Fruit fly (Drosophila melanogaster) whole organism, prepupa: ENCODE measurements around the gene mRpL39.

Source experiments
- CG10631 ChIP-seq: fragments of 200-800 bp; sonication (Bioruptor generic); optimal IDR thresholded peaks from 2 replicates; lab custom pipeline; 2016; ENCODE audit warnings: missing biosample characterization, missing genetic modification characterization
- CG11762 ChIP-seq: fragments of 200-800 bp; sonication (Bioruptor generic); optimal IDR thresholded peaks from 3 replicates; lab custom pipeline; 2016; ENCODE audit warnings: missing biosample characterization, missing genetic modification characterization; ENCODE audit not compliant: insufficient read depth
- CG15336 ChIP-seq: fragments of 200-800 bp; sonication (Bioruptor generic); IDR thresholded peaks from 2 replicates; pipeline ENCODE4 v1.3.6; 2022; ENCODE audit warnings: missing biosample characterization, missing genetic modification characterization
- Eip75B ChIP-seq: fragments of 200-800 bp; sonication (Bioruptor generic); optimal IDR thresholded peaks from 3 replicates; lab custom pipeline; 2016; ENCODE audit warnings: missing biosample characterization, missing genetic modification characterization
- Sox14 ChIP-seq: fragments of 200-800 bp; sonication (Bioruptor generic); optimal IDR thresholded peaks from 3 replicates; lab custom pipeline; 2016; ENCODE audit warnings: missing biosample characterization, missing genetic modification characterization
- vri ChIP-seq: fragments of 200-800 bp; sonication (Bioruptor generic); optimal IDR thresholded peaks from 3 replicates; lab custom pipeline; 2016; ENCODE audit warnings: missing biosample characterization, mild to moderate bottlenecking, missing genetic modification characterization

DNA sequence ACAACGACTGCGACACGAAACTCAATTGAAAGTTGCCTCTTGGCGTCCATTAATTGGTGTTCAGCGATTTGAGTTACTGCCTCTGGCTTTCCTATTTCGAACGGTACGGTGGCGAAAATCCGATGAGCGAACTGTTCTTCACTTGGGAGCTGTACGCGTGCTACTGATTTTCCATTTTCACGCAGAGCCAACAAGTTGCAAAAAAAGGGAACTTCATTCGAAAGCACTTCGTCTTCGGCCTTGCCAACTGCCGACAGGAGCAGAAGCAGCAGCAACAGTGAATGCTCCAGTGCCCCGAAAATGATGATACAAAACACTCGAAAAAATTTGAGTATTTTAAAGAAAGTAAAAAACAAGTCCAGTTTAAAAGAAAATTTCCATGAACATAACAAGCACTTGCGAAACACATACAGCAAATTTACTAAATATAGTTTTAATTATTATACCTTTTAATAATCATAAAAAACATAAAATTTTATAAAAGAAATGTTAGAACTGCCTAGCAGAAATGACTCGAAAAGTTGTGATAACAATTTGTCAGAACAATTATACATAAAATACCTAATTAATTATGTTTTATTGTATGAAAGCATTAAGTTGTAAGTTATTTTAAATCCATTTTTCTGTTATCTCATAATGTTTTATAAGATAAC, 34.7 kb upstream of the mRpL39 start:
- TF ChIP-seq CG15336 (no peak), Eip75B (GFP tag; lab: Kevin White, UChicago) (no peak), Sox14 (GFP tag; lab: Kevin White, UChicago) (no peak), CG10631 (GFP tag; lab: Kevin White, UChicago) (peak; percentile 6), vri (no peak), CG11762 (GFP tag; lab: Kevin White, UChicago) (no peak)
